Worm (Caenorhabditis elegans): ENCODE data around the gene F42A6.2.
A peak's percentile ranks its signal among the peaks of the same experiment; 100 is the strongest.

The F42A6.2 gene

DNA sequence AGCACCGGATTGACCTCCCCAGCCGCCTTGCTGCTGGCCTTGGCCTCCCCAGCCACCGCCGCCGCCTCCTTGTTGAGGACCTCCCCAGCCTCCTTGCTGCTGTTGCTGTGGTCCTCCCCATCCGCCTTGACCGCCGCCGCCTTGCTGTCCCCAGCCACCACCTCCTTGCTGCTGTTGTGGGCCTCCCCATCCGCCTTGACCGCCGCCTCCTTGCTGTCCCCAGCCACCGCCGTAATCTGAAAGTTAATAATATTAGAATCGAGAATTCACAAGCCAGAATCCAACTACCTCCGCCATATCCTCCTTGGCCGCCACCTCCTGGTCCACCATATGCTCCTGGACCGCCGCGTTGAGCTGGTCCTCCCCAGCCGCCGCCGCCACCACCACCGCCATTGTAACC lies 4.0 kb upstream of the F42A6.2 start:
- TF ChIP-seq drap-1 (GFP tag; optimal IDR thresholded peaks at IDR 0.05) (peak; percentile 36), ceh-83 (GFP tag; optimal IDR thresholded peaks at IDR 0.05) (peak; percentile 66), elt-3 (tag; optimal IDR thresholded peaks at IDR 0.05) (no peak), cnd-1 (tag; optimal IDR thresholded peaks at IDR 0.05) (peak; percentile 46), nhr-12 (tag; optimal IDR thresholded peaks at IDR 0.05) (no peak), flh-1 (GFP tag; optimal IDR thresholded peaks at IDR 0.05) (no peak), unc-62 (GFP tag; optimal IDR thresholded peaks at IDR 0.05) (no peak), zip-8 (tag; optimal IDR thresholded peaks at IDR 0.05) (no peak), ham-2 (GFP tag; optimal IDR thresholded peaks at IDR 0.05) (no peak), unc-120 (tag; optimal IDR thresholded peaks at IDR 0.05; ENCODE audit: poor library complexity, severe bottlenecking) (no peak), mep-1 (tag; optimal IDR thresholded peaks at IDR 0.05) (no peak), mls-2 (tag; optimal IDR thresholded peaks at IDR 0.05) (peak; percentile 51), sem-2 (GFP tag; optimal IDR thresholded peaks at IDR 0.05) (peak; percentile 22), lsy-2 (tag; optimal IDR thresholded peaks at IDR 0.05) (no peak), blmp-1 (tag; optimal IDR thresholded peaks at IDR 0.05) (no peak), snpc-4 (tag; optimal IDR thresholded peaks at IDR 0.05) (no peak), ces-1 (GFP tag; optimal IDR thresholded peaks at IDR 0.05) (no peak), ceh-39 (tag; optimal IDR thresholded peaks at IDR 0.05) (no peak), nhr-237 (tag; optimal IDR thresholded peaks at IDR 0.05) (no peak), mab-5 (tag; optimal IDR thresholded peaks at IDR 0.05) (no peak), bed-3 (GFP tag; optimal IDR thresholded peaks at IDR 0.05) (no peak), elt-1 (tag; optimal IDR thresholded peaks at IDR 0.05; ENCODE audit: borderline replicate concordance, insufficient read depth) (no peak), unc-39 (tag; optimal IDR thresholded peaks at IDR 0.05) (no peak), nhr-76 (tag; optimal IDR thresholded peaks at IDR 0.05) (no peak), lin-13 (tag; optimal IDR thresholded peaks at IDR 0.05) (no peak), lin-32 (GFP tag; optimal IDR thresholded peaks at IDR 0.05) (no peak), hlh-1 (tag; optimal IDR thresholded peaks at IDR 0.05) (no peak), tbx-8 (GFP tag; optimal IDR thresholded peaks at IDR 0.05) (no peak), ztf-11 (tag; optimal IDR thresholded peaks at IDR 0.05) (no peak), nhr-2 (tag; optimal IDR thresholded peaks at IDR 0.05) (no peak), nhr-28 (tag; optimal IDR thresholded peaks at IDR 0.05) (no peak), M03D4.4 (tag; optimal IDR thresholded peaks at IDR 0.05) (no peak), sptf-1 (tag; optimal IDR thresholded peaks at IDR 0.05) (peak; percentile 65), pha-4 (tag; optimal IDR thresholded peaks at IDR 0.05) (no peak), ceh-43 (GFP tag; optimal IDR thresholded peaks at IDR 0.05) (peak; percentile 10)

DNA sequence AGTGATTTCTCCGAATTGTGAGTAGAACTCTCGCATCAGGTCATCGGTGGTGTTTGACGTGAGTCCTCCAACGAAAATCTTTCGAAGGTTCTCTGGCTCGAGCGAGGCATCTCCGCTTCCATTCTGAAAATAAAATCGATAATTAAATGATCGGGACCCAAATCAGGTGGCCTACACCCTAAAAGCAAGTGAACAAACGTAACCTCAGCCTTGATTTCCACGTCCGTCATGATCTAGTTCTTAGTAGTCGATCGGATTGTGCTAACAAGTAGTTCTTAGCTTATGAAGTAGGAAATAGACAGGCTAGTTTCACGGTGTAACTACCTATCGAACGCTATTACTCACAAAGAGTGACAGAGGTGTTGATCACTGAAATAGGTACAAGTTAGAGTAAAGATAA lies 3.1 kb upstream of the F42A6.2 start:
- TF ChIP-seq bed-3 (GFP tag; optimal IDR thresholded peaks at IDR 0.05) (no peak), nhr-237 (tag; optimal IDR thresholded peaks at IDR 0.05) (no peak), nhr-2 (tag; optimal IDR thresholded peaks at IDR 0.05) (no peak), ham-2 (GFP tag; optimal IDR thresholded peaks at IDR 0.05) (no peak), mab-5 (tag; optimal IDR thresholded peaks at IDR 0.05) (no peak), elt-1 (tag; optimal IDR thresholded peaks at IDR 0.05; ENCODE audit: borderline replicate concordance, insufficient read depth) (no peak), cnd-1 (tag; optimal IDR thresholded peaks at IDR 0.05) (no peak), pha-4 (tag; optimal IDR thresholded peaks at IDR 0.05) (no peak), unc-62 (GFP tag; optimal IDR thresholded peaks at IDR 0.05) (no peak), unc-120 (tag; optimal IDR thresholded peaks at IDR 0.05; ENCODE audit: poor library complexity, severe bottlenecking) (no peak), ceh-83 (GFP tag; optimal IDR thresholded peaks at IDR 0.05) (no peak), lin-13 (tag; optimal IDR thresholded peaks at IDR 0.05) (no peak), tbx-8 (GFP tag; optimal IDR thresholded peaks at IDR 0.05) (no peak), mls-2 (tag; optimal IDR thresholded peaks at IDR 0.05) (no peak), lsy-2 (tag; optimal IDR thresholded peaks at IDR 0.05) (no peak), nhr-76 (tag; optimal IDR thresholded peaks at IDR 0.05) (no peak)

DNA sequence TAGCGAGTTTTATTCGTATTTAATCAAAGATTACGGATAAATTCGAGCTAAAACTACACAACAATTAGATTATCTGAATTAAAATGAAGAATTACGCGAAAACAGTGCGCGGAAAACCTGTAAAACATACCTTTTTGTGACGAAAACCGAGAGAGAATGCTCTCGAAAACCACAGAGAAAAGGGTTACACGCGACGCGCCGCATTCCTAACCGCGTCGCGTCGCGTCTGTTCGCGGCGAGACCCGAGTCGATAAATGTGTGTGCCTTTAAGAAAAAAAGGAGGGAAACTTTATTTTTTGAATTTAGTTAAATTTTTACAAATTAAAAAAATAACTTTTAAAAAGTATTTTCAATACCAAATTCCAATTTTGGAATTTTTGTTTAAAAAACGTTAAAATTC lies 2.6 kb upstream of the F42A6.2 start, which contains the start of gene hrpa-1:
Gene hrpa-1 (minus strand): TSS at position 192 of the 400 bp plus-strand sequence.
- TF ChIP-seq ceh-43 (GFP tag; optimal IDR thresholded peaks at IDR 0.05), result no peak
- TF ChIP-seq unc-120 (tag; optimal IDR thresholded peaks at IDR 0.05; ENCODE audit: poor library complexity, severe bottlenecking), result no peak
- TF ChIP-seq nhr-12 (tag; optimal IDR thresholded peaks at IDR 0.05), result no peak
- no peak for TF ChIP-seq lin-32 (GFP tag; optimal IDR thresholded peaks at IDR 0.05)
- TF ChIP-seq nhr-28 (tag; optimal IDR thresholded peaks at IDR 0.05), result no peak
- peak; percentile 89 for TF ChIP-seq ceh-39 (tag; optimal IDR thresholded peaks at IDR 0.05)
- no peak for TF ChIP-seq cnd-1 (tag; optimal IDR thresholded peaks at IDR 0.05)
- peak; percentile 27 for TF ChIP-seq elt-3 (tag; optimal IDR thresholded peaks at IDR 0.05)
- TF ChIP-seq drap-1 (GFP tag; optimal IDR thresholded peaks at IDR 0.05), result no peak
- peak; percentile 86 for TF ChIP-seq lin-13 (tag; optimal IDR thresholded peaks at IDR 0.05)
- no peak for TF ChIP-seq blmp-1 (tag; optimal IDR thresholded peaks at IDR 0.05)
- peak; percentile 5 for TF ChIP-seq ztf-11 (tag; optimal IDR thresholded peaks at IDR 0.05)
- TF ChIP-seq ces-1 (GFP tag; optimal IDR thresholded peaks at IDR 0.05), result peak; percentile 86
- peak; percentile 70 for TF ChIP-seq pha-4 (tag; optimal IDR thresholded peaks at IDR 0.05)
- TF ChIP-seq sem-2 (GFP tag; optimal IDR thresholded peaks at IDR 0.05), result no peak
- TF ChIP-seq ceh-83 (GFP tag; optimal IDR thresholded peaks at IDR 0.05), result no peak
- TF ChIP-seq ham-2 (GFP tag; optimal IDR thresholded peaks at IDR 0.05), result no peak
- no peak for TF ChIP-seq mls-2 (tag; optimal IDR thresholded peaks at IDR 0.05)
- peak; percentile 4 for TF ChIP-seq mab-5 (tag; optimal IDR thresholded peaks at IDR 0.05)
- no peak for TF ChIP-seq M03D4.4 (tag; optimal IDR thresholded peaks at IDR 0.05)
- no peak for TF ChIP-seq nhr-76 (tag; optimal IDR thresholded peaks at IDR 0.05)
- peak; percentile 97 for TF ChIP-seq mep-1 (tag; optimal IDR thresholded peaks at IDR 0.05)
- peak; percentile 50 for TF ChIP-seq sptf-1 (tag; optimal IDR thresholded peaks at IDR 0.05)
- TF ChIP-seq lsy-2 (tag; optimal IDR thresholded peaks at IDR 0.05), result peak; percentile 88
- TF ChIP-seq nhr-237 (tag; optimal IDR thresholded peaks at IDR 0.05), result peak; percentile 83
- no peak for TF ChIP-seq nhr-2 (tag; optimal IDR thresholded peaks at IDR 0.05)
- no peak for TF ChIP-seq zip-8 (tag; optimal IDR thresholded peaks at IDR 0.05)
- TF ChIP-seq flh-1 (GFP tag; optimal IDR thresholded peaks at IDR 0.05), result no peak
- TF ChIP-seq bed-3 (GFP tag; optimal IDR thresholded peaks at IDR 0.05), result no peak
- TF ChIP-seq elt-1 (tag; optimal IDR thresholded peaks at IDR 0.05; ENCODE audit: borderline replicate concordance, insufficient read depth), result no peak
- TF ChIP-seq unc-62 (GFP tag; optimal IDR thresholded peaks at IDR 0.05), result no peak
- TF ChIP-seq snpc-4 (tag; optimal IDR thresholded peaks at IDR 0.05), result no peak
- TF ChIP-seq hlh-1 (tag; optimal IDR thresholded peaks at IDR 0.05), result peak; percentile 63
- TF ChIP-seq unc-39 (tag; optimal IDR thresholded peaks at IDR 0.05), result no peak
- TF ChIP-seq tbx-8 (GFP tag; optimal IDR thresholded peaks at IDR 0.05), result no peak

Measured in whole organism, mixed stage, embryonic.